Worm (Caenorhabditis elegans) whole organism, young adult: ENCODE results near the gene F31F7.2.

Source experiments
- B0019.2 ChIP-seq: fragments of 200-800 bp; sonication (Bioruptor generic); conservative IDR thresholded peaks from 2 replicates; pipeline ENCODE4 v1.3.6; 2022; ENCODE audit warnings: missing genetic modification reagents, missing genetic modification characterization, missing compliant biosample characterization
- dox-1 ChIP-seq: fragments of 200-800 bp; sonication (Bioruptor generic); IDR thresholded peaks from 2 replicates; pipeline ENCODE4 v1.3.6; 2022; ENCODE audit warnings: missing genetic modification reagents, missing genetic modification characterization, missing compliant biosample characterization
- him-1 ChIP-seq: sonication (generic microtip); optimal IDR thresholded peaks from 2 replicates; lab custom pipeline; 2016; ENCODE audit warnings: missing genotype, missing genetic modification reagents, missing genetic modification characterization, missing compliant biosample characterization
- lin-35 ChIP-seq, 3 experiments: fragments of 150-350 bp in 2 of 3; sonication (generic microtip) in 1 of 3; optimal IDR thresholded peaks; 2 replicates each; lab custom pipeline; 2014 to 2018; ENCODE audit warnings: missing biosample characterization in 3 of 3, missing genetic modification characterization in 3 of 3, missing genetic modification reagents in 3 of 3
- lin-54 ChIP-seq: fragments of 200-800 bp; sonication (Bioruptor generic); optimal IDR thresholded peaks from 2 replicates; lab custom pipeline; 2018; ENCODE audit warnings: mild to moderate bottlenecking, missing genetic modification characterization, missing compliant biosample characterization
- lsl-1 ChIP-seq: fragments of 200-800 bp; sonication (Bioruptor generic); optimal IDR thresholded peaks from 2 replicates; lab custom pipeline; 2018; ENCODE audit warnings: mild to moderate bottlenecking, missing genetic modification characterization, moderate library complexity, missing compliant biosample characterization
- nhr-80 ChIP-seq: sonication (generic microtip); optimal IDR thresholded peaks from 2 replicates; lab custom pipeline; 2016; ENCODE audit warnings: missing genetic modification characterization, missing compliant biosample characterization
- sea-2 ChIP-seq: fragments of 200-800 bp; sonication (Bioruptor generic); IDR thresholded peaks from 2 replicates; pipeline ENCODE4 v1.3.6; 2022; ENCODE audit warnings: missing genetic modification characterization, missing compliant biosample characterization

DNA sequence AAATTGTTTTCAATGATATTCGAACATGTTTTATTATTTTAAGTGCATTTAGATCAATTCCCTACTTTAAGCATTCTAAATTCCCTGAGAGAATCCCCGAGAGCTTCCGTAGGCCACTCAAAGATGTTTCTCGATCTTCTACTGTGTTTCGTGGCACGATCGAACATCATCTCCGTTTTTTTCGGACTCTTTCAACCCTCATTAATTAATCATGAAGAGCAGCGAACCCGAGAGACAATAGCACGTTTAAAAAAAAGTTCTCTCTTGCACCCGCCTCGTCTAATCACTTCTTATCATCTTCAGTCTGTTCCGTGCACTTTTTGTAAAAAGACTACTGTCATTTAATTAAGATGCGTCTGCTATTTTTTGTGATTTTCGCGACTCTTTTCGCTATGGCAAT, 18.0 kb downstream of the F31F7.2 start, which contains the start of gene K12B6.11:
- TF ChIP-seq nhr-80 (tag; lab: Kevin White, UChicago) = peak; percentile 33
- no peak for TF ChIP-seq him-1 (tag; lab: Kevin White, UChicago)
- TF ChIP-seq B0019.2 (GFP tag; lab: Robert Waterston, UW) = no peak
- TF ChIP-seq dox-1 (GFP tag; lab: Robert Waterston, UW) = no peak
- TF ChIP-seq lin-35 (GFP tag; optimal IDR thresholded peaks at IDR 0.05; lab: Kevin White, UChicago) = no peak
- no peak for TF ChIP-seq lin-54 (GFP tag; lab: Kevin White, UChicago)
- no peak for TF ChIP-seq sea-2 (GFP tag; lab: Robert Waterston, UW)
- TF ChIP-seq lsl-1 = no peak
